Worm (Caenorhabditis elegans) whole organism, L1 larva: ENCODE data around the gene C06G1.1.

Experiments used
- C04F5.9 ChIP-seq: sonication (generic microtip); optimal IDR thresholded peaks from 2 replicates; lab custom pipeline; 2016; ENCODE audit warnings: missing genetic modification characterization, missing compliant biosample characterization
- ceh-63 ChIP-seq: fragments of 200-800 bp; sonication (Bioruptor generic); optimal IDR thresholded peaks from 2 replicates; lab custom pipeline; 2018; ENCODE audit warnings: mild to moderate bottlenecking, missing genetic modification characterization, missing compliant biosample characterization
- ceh-82 ChIP-seq, 3 experiments: fragments of 150-350 bp in 1 of 3; sonication (generic microtip) in 2 of 3; optimal IDR thresholded peaks; 2 replicates each; lab custom pipeline; 2014 to 2017; ENCODE audit warnings: missing biosample characterization in 3 of 3, missing genetic modification characterization in 3 of 3
- ceh-90 ChIP-seq: sonication (generic microtip); optimal IDR thresholded peaks from 2 replicates; lab custom pipeline; 2016; ENCODE audit warnings: missing genetic modification characterization, missing compliant biosample characterization
- efl-1 ChIP-seq, 4 experiments: fragments of 150-350 bp; optimal IDR thresholded peaks in 3 of 4; peaks in 1 of 4; 1 replicate in 1 of 4; 2 replicates in 3 of 4; lab custom pipeline; 2014; ENCODE audit warnings: missing biosample characterization in 2 of 4, missing genetic modification characterization in 2 of 4, missing genetic modification reagents in 2 of 4
- efl-3 ChIP-seq: fragments of 200-800 bp; sonication (Bioruptor generic); optimal IDR thresholded peaks from 2 replicates; lab custom pipeline; 2018; ENCODE audit warnings: mild to moderate bottlenecking, missing genetic modification characterization, missing compliant biosample characterization
- egl-13 ChIP-seq: sonication (generic microtip); optimal IDR thresholded peaks from 2 replicates; lab custom pipeline; 2016; ENCODE audit warnings: missing genotype, missing genetic modification reagents, missing genetic modification characterization, missing compliant biosample characterization
- elt-2 ChIP-seq: sonication (generic microtip); optimal IDR thresholded peaks from 2 replicates; lab custom pipeline; 2016; ENCODE audit warnings: missing genetic modification characterization, mild to moderate bottlenecking, inconsistent platforms, missing compliant biosample characterization, missing genetic modification reagents
- elt-3 ChIP-seq, 6 experiments: fragments of 150-350 bp in 1 of 6; sonication (generic microtip); optimal IDR thresholded peaks; 2 replicates each; lab custom pipeline; 2017 to 2018; ENCODE audit warnings: missing biosample characterization in 6 of 6, missing genetic modification characterization in 6 of 6, inconsistent platforms in 1 of 6
- fkh-4 ChIP-seq: sonication (generic microtip); optimal IDR thresholded peaks from 2 replicates; lab custom pipeline; 2016; ENCODE audit warnings: missing compliant biosample characterization, missing genetic modification characterization, borderline replicate concordance
- fkh-8 ChIP-seq: sonication (generic microtip); optimal IDR thresholded peaks from 2 replicates; lab custom pipeline; 2016; ENCODE audit warnings: mild to moderate bottlenecking, missing genetic modification characterization, missing compliant biosample characterization
- isw-1 ChIP-seq: fragments of 200-800 bp; sonication (Bioruptor generic); IDR thresholded peaks from 2 replicates; pipeline ENCODE4 v1.3.6; 2022; ENCODE audit warnings: missing genetic modification characterization, missing compliant biosample characterization
- jun-1 ChIP-seq: fragments of 150-350 bp; optimal IDR thresholded peaks from 2 replicates; lab custom pipeline; 2014; ENCODE audit warnings: missing biosample characterization, missing genetic modification reagents, missing genetic modification characterization
- lin-14 ChIP-seq: fragments of 200-800 bp; sonication (Bioruptor generic); optimal IDR thresholded peaks from 2 replicates; lab custom pipeline; 2018; ENCODE audit warnings: mild to moderate bottlenecking, missing genetic modification characterization, moderate library complexity, missing compliant biosample characterization
- lin-15B ChIP-seq: fragments of 150-350 bp; sonication (generic microtip); optimal IDR thresholded peaks from 3 replicates; lab custom pipeline; 2014; ENCODE audit warnings: missing biosample characterization, missing genetic modification characterization
- lin-39 ChIP-seq: fragments of 150-350 bp; optimal IDR thresholded peaks from 2 replicates; lab custom pipeline; 2014; ENCODE audit warnings: missing biosample characterization, missing genetic modification reagents, missing genetic modification characterization
- lsy-2 ChIP-seq, 2 experiments: fragments of 150-350 bp; optimal IDR thresholded peaks; 2 replicates each; lab custom pipeline; 2014; ENCODE audit warnings: missing biosample characterization in 2 of 2, missing genetic modification characterization in 2 of 2
- mab-9 ChIP-seq: fragments of 200-800 bp; sonication (Bioruptor generic); IDR thresholded peaks from 2 replicates; pipeline ENCODE4 v1.3.6; 2022; ENCODE audit warnings: missing genetic modification reagents, missing genetic modification characterization, missing compliant biosample characterization
- mep-1 ChIP-seq: fragments of 150-350 bp; optimal IDR thresholded peaks from 2 replicates; lab custom pipeline; 2014; ENCODE audit warnings: missing biosample characterization, missing genetic modification characterization
- nhr-11 ChIP-seq: fragments of 150-350 bp; optimal IDR thresholded peaks from 2 replicates; lab custom pipeline; 2014; ENCODE audit warnings: missing biosample characterization, missing genetic modification characterization
- nhr-237 ChIP-seq: fragments of 150-350 bp; optimal IDR thresholded peaks from 2 replicates; lab custom pipeline; 2014; ENCODE audit warnings: missing biosample characterization, missing genetic modification characterization
- nhr-28 ChIP-seq: fragments of 150-350 bp; optimal IDR thresholded peaks from 2 replicates; lab custom pipeline; 2014; ENCODE audit warnings: missing biosample characterization, missing genetic modification characterization
- nhr-90 ChIP-seq: sonication (generic microtip); optimal IDR thresholded peaks from 2 replicates; lab custom pipeline; 2016; ENCODE audit warnings: mild to moderate bottlenecking, missing genetic modification characterization, missing compliant biosample characterization; ENCODE audit not compliant: poor library complexity
- rnt-1 ChIP-seq: sonication (generic microtip); optimal IDR thresholded peaks from 2 replicates; lab custom pipeline; 2016; ENCODE audit warnings: mild to moderate bottlenecking, missing genetic modification characterization, moderate library complexity, missing compliant biosample characterization
- skn-1 ChIP-seq: fragments of 150-350 bp; optimal IDR thresholded peaks from 2 replicates; lab custom pipeline; 2014; ENCODE audit warnings: missing biosample characterization, missing genetic modification characterization
- snu-23 ChIP-seq: sonication (generic microtip); optimal IDR thresholded peaks from 2 replicates; lab custom pipeline; 2016; ENCODE audit warnings: missing genetic modification characterization, missing compliant biosample characterization
- tbx-2 ChIP-seq: sonication (generic microtip); optimal IDR thresholded peaks from 2 replicates; lab custom pipeline; 2016; ENCODE audit warnings: missing genetic modification characterization, missing compliant biosample characterization
- tlp-1 ChIP-seq: fragments of 150-350 bp; optimal IDR thresholded peaks from 2 replicates; lab custom pipeline; 2014; ENCODE audit warnings: missing biosample characterization, missing genetic modification characterization
- unc-86 ChIP-seq: sonication (generic microtip); optimal IDR thresholded peaks from 2 replicates; lab custom pipeline; 2016; ENCODE audit warnings: missing genetic modification characterization, missing compliant biosample characterization
- vab-15 ChIP-seq: sonication (generic microtip); optimal IDR thresholded peaks from 2 replicates; lab custom pipeline; 2017; ENCODE audit warnings: missing genotype, mild to moderate bottlenecking, missing genetic modification characterization, missing compliant biosample characterization
- xbp-1 ChIP-seq: sonication (generic microtip); optimal IDR thresholded peaks from 2 replicates; lab custom pipeline; 2016; ENCODE audit warnings: missing genetic modification characterization, missing compliant biosample characterization
- ztf-4 ChIP-seq: fragments of 150-350 bp; optimal IDR thresholded peaks from 2 replicates; lab custom pipeline; 2014; ENCODE audit warnings: missing biosample characterization, missing genetic modification characterization

The C06G1.1 gene

DNA sequence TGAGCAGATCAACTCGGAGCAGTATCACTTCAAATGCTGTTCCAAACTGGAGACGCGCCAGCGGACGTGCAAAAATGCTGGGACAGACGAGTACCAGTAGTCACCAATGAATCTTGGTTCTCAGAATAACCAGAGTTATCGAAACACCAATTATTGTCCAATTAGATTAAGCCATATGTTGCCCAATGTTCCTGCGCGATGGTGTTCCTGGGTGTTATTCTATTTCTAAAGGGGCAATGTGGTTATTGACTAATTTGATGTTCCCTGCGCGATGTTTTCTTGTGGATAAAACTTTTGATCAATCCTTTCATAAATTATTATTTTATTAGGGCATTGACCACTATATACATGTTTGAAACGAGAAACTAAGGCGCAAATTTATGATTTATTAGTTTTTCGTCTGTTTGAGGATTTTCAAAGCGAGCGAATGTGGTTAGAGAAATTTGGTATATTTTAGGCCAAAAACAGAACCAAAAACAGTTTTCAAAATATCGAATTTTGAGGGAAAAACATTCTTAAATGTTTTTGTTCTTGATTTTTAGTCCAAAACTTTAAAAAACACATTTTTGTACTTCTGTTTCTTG lies 48.9 kb downstream of the C06G1.1 start (continued):
- TF ChIP-seq efl-3 (GFP tag; lab: Kevin White, UChicago) (peak; percentile 94), unc-86 (tag; lab: Kevin White, UChicago) (peak; percentile 95), mab-9 (GFP tag; lab: Robert Waterston, UW) (peak; percentile 97), rnt-1 (tag; lab: Kevin White, UChicago) (peak; percentile 99), snu-23 (GFP tag; lab: Kevin White, UChicago) (peak; percentile 100), fkh-4 (tag; lab: Kevin White, UChicago) (peak; percentile 98), vab-15 (tag; lab: Kevin White, UChicago) (peak; percentile 78), lin-39 (tag; lab: Kevin White, UChicago) (peak; percentile 99), lsy-2 (tag; optimal IDR thresholded peaks at IDR 0.05; lab: Kevin White, UChicago) (peak; percentile 94 to 95), ceh-90 (tag; lab: Kevin White, UChicago) (no peak), elt-2 (tag; lab: Kevin White, UChicago) (peak; percentile 93), isw-1 (GFP tag; lab: Robert Waterston, UW) (peak; percentile 88), ztf-4 (peak; percentile 98), tlp-1 (tag; lab: Kevin White, UChicago) (no peak), egl-13 (tag; lab: Kevin White, UChicago) (peak; percentile 97), tbx-2 (tag; lab: Kevin White, UChicago) (peak; percentile 98), nhr-11 (peak; percentile 98), C04F5.9 (tag; lab: Kevin White, UChicago) (peak; percentile 90), skn-1 (tag; lab: Kevin White, UChicago) (peak; percentile 99), nhr-28 (tag; lab: Kevin White, UChicago) (peak; percentile 27), nhr-90 (peak; percentile 99), ceh-63 (GFP tag; lab: Kevin White, UChicago) (peak; percentile 97), mep-1 (tag; lab: Kevin White, UChicago) (peak; percentile 100), lin-14 (peak; percentile 97), elt-3 (tag; optimal IDR thresholded peaks at IDR 0.05; lab: Kevin White, UChicago) (peak; percentile 77 to 99 (median 92)), lin-15B (peak; percentile 57), jun-1 (peak; percentile 99), fkh-8 (tag; lab: Kevin White, UChicago) (peak; percentile 98), ceh-82 (tag; optimal IDR thresholded peaks at IDR 0.05; lab: Kevin White, UChicago) (peak; percentile 99 to 100 (median 99)), efl-1 (optimal IDR thresholded peaks at IDR 0.05; lab: Kevin White, UChicago) (peak; percentile 83 to 90), efl-1 (GFP tag; optimal IDR thresholded peaks at IDR 0.05 in 1 of 2; lab: Kevin White, UChicago) (peak; percentile 40 to 96), nhr-237 (tag; lab: Kevin White, UChicago) (peak; percentile 99), xbp-1 (tag; lab: Kevin White, UChicago) (peak; percentile 95)
- TF ChIP-seq, all 84 proteins: peak for 76
